Fruit fly (Drosophila melanogaster) whole organism, embryonic: ENCODE measurements around the gene Gr39a.

Experiments
- ATbp ChIP-seq: fragments of 200-800 bp; sonication (Bioruptor generic); optimal IDR thresholded peaks from 2 replicates; lab custom pipeline; 2017; ENCODE audit warnings: missing biosample characterization, mild to moderate bottlenecking, missing genetic modification characterization, missing genetic modification reagents
- Antp ChIP-seq: fragments of 200-800 bp; sonication (Bioruptor generic); optimal IDR thresholded peaks from 3 replicates; lab custom pipeline; 2016; ENCODE audit warnings: missing biosample characterization, missing genetic modification characterization
- BEAF-32 ChIP-seq: fragments of 200-800 bp; sonication (Bioruptor generic); optimal IDR thresholded peaks from 3 replicates; lab custom pipeline; 2017; ENCODE audit warnings: missing biosample characterization, missing genetic modification characterization, mild to moderate bottlenecking, moderate library complexity, missing genetic modification reagents
- CG10274 ChIP-seq: fragments of 200-800 bp; sonication (Bioruptor generic); optimal IDR thresholded peaks from 3 replicates; lab custom pipeline; 2017; ENCODE audit warnings: missing biosample characterization, mild to moderate bottlenecking, missing genetic modification characterization
- CG1233 ChIP-seq: fragments of 200-800 bp; sonication (Bioruptor generic); optimal IDR thresholded peaks from 4 replicates; lab custom pipeline; 2018; ENCODE audit warnings: missing biosample characterization, mild to moderate bottlenecking, missing genetic modification characterization
- CG12769 ChIP-seq: fragments of 200-800 bp; sonication (Bioruptor generic); optimal IDR thresholded peaks from 2 replicates; lab custom pipeline; 2019; ENCODE audit warnings: missing biosample characterization, mild to moderate bottlenecking, missing genetic modification characterization, moderate library complexity
- CG13296 ChIP-seq: fragments of 200-800 bp; sonication (Bioruptor generic); optimal IDR thresholded peaks from 3 replicates; lab custom pipeline; 2018; ENCODE audit warnings: missing biosample characterization, mild to moderate bottlenecking, missing genetic modification characterization
- CG16815 ChIP-seq: fragments of 200-800 bp; sonication (Bioruptor generic); optimal IDR thresholded peaks from 3 replicates; lab custom pipeline; 2017; ENCODE audit warnings: missing biosample characterization, mild to moderate bottlenecking, missing genetic modification characterization
- CG16863 ChIP-seq: fragments of 200-800 bp; sonication (Bioruptor generic); optimal IDR thresholded peaks from 3 replicates; lab custom pipeline; 2016; ENCODE audit warnings: missing biosample characterization, missing genetic modification characterization
- CG34422 ChIP-seq: fragments of 200-800 bp; sonication (Bioruptor generic); IDR thresholded peaks from 3 replicates; pipeline ENCODE4 v1.3.6; 2022; ENCODE audit warnings: missing biosample characterization, missing genetic modification characterization
- CG3838 ChIP-seq: fragments of 200-800 bp; sonication (Bioruptor generic); optimal IDR thresholded peaks from 3 replicates; lab custom pipeline; 2016; ENCODE audit warnings: missing biosample characterization, missing genetic modification characterization
- CG4404 ChIP-seq: fragments of 200-800 bp; sonication (Bioruptor generic); IDR thresholded peaks from 2 replicates; pipeline ENCODE4 v1.3.6; 2022; ENCODE audit warnings: missing biosample characterization, missing genetic modification characterization
- CG5180 ChIP-seq: fragments of 200-800 bp; sonication (Bioruptor generic); optimal IDR thresholded peaks from 3 replicates; lab custom pipeline; 2017; ENCODE audit warnings: missing biosample characterization, missing genetic modification characterization, mild to moderate bottlenecking, moderate library complexity, missing genetic modification reagents
- CG5245 ChIP-seq: fragments of 200-800 bp; sonication (Bioruptor generic); optimal IDR thresholded peaks from 3 replicates; lab custom pipeline; 2016; ENCODE audit warnings: missing biosample characterization, missing genetic modification characterization
- CG8290 ChIP-seq, 3 experiments: fragments of 200-800 bp; sonication (Bioruptor generic); optimal IDR thresholded peaks; 2 replicates each; lab custom pipeline; 2016 to 2019; ENCODE audit warnings: missing biosample characterization in 3 of 3, missing genetic modification characterization in 3 of 3, mild to moderate bottlenecking in 2 of 3, moderate library complexity in 1 of 3
- CG8924 ChIP-seq: fragments of 200-800 bp; optimal IDR thresholded peaks from 3 replicates; lab custom pipeline; 2019; ENCODE audit warnings: missing biosample characterization, mild to moderate bottlenecking, missing genetic modification characterization, moderate library complexity
- CG8944 ChIP-seq: fragments of 200-800 bp; sonication (Bioruptor generic); optimal IDR thresholded peaks from 3 replicates; lab custom pipeline; 2016; ENCODE audit warnings: missing biosample characterization, missing genetic modification characterization
- CG9932 ChIP-seq: fragments of 200-800 bp; sonication (Bioruptor generic); IDR thresholded peaks from 2 replicates; pipeline ENCODE4 v1.3.6; 2022; ENCODE audit warnings: missing biosample characterization, missing genetic modification characterization
- CoRest ChIP-seq: fragments of 200-800 bp; sonication (Bioruptor generic); optimal IDR thresholded peaks from 3 replicates; lab custom pipeline; 2018; ENCODE audit warnings: missing biosample characterization, mild to moderate bottlenecking, missing genetic modification characterization, moderate library complexity
- Dip2 ChIP-seq: fragments of 200-800 bp; sonication (Bioruptor generic); IDR thresholded peaks from 2 replicates; pipeline ENCODE4 v1.3.6; 2022; ENCODE audit warnings: missing biosample characterization, missing genetic modification characterization
- Elba2 ChIP-seq: fragments of 200-800 bp; sonication (Bioruptor generic); optimal IDR thresholded peaks from 3 replicates; lab custom pipeline; 2016; ENCODE audit warnings: missing biosample characterization, missing genetic modification characterization
- Fer1 ChIP-seq: fragments of 200-800 bp; sonication (Bioruptor generic); optimal IDR thresholded peaks from 2 replicates; lab custom pipeline; 2017; ENCODE audit warnings: missing biosample characterization, mild to moderate bottlenecking, missing genetic modification characterization
- Hr3 ChIP-seq: fragments of 200-800 bp; sonication (Bioruptor generic); optimal IDR thresholded peaks from 3 replicates; lab custom pipeline; 2016; ENCODE audit warnings: missing biosample characterization, missing genetic modification characterization
- Hr51 ChIP-seq, 2 experiments: fragments of 200-800 bp; sonication (Bioruptor generic); optimal IDR thresholded peaks; 2 replicates in 1 of 2; 3 replicates in 1 of 2; lab custom pipeline; 2016 to 2018; ENCODE audit warnings: missing biosample characterization in 2 of 2, missing genetic modification characterization in 2 of 2, mild to moderate bottlenecking in 1 of 2, moderate library complexity in 1 of 2
- Jarid2 ChIP-seq: fragments of 200-800 bp; sonication (Bioruptor generic); optimal IDR thresholded peaks from 3 replicates; lab custom pipeline; 2017; ENCODE audit warnings: mild to moderate bottlenecking, missing biosample characterization, missing genetic modification reagents, missing genetic modification characterization
- MBD-R2 ChIP-seq: fragments of 200-800 bp; sonication (Bioruptor generic); IDR thresholded peaks from 2 replicates; pipeline ENCODE4 v1.3.6; 2022; ENCODE audit warnings: missing biosample characterization, missing genetic modification characterization
- Mes4 ChIP-seq: fragments of 200-800 bp; sonication (Bioruptor generic); optimal IDR thresholded peaks from 2 replicates; lab custom pipeline; 2016; ENCODE audit warnings: missing biosample characterization, missing genetic modification characterization
- Nf-YC ChIP-seq: fragments of 200-800 bp; optimal IDR thresholded peaks from 3 replicates; lab custom pipeline; 2019; ENCODE audit warnings: missing biosample characterization, mild to moderate bottlenecking, missing genetic modification characterization, moderate library complexity
- Oaz ChIP-seq: fragments of 200-800 bp; sonication (Bioruptor generic); IDR thresholded peaks from 2 replicates; pipeline ENCODE4 v1.3.6; 2022; ENCODE audit warnings: missing biosample characterization, missing genetic modification characterization
- Six4 ChIP-seq: fragments of 200-800 bp; sonication (Bioruptor generic); optimal IDR thresholded peaks from 2 replicates; lab custom pipeline; 2016; ENCODE audit warnings: missing biosample characterization, missing genetic modification characterization
- Xbp1 ChIP-seq: fragments of 200-800 bp; sonication (Bioruptor generic); optimal IDR thresholded peaks from 3 replicates; lab custom pipeline; 2016; ENCODE audit warnings: missing biosample characterization, mild to moderate bottlenecking, missing genetic modification characterization
- Xrp1 ChIP-seq: fragments of 200-800 bp; sonication (Bioruptor generic); IDR thresholded peaks from 2 replicates; pipeline ENCODE4 v1.3.6; 2022; ENCODE audit warnings: missing biosample characterization, missing genetic modification characterization
- bab2 ChIP-seq: fragments of 200-800 bp; sonication (Bioruptor generic); optimal IDR thresholded peaks from 2 replicates; lab custom pipeline; 2016; ENCODE audit warnings: missing biosample characterization, missing genetic modification characterization
- bcd ChIP-seq: fragments of 200-800 bp; sonication (Bioruptor generic); optimal IDR thresholded peaks from 2 replicates; lab custom pipeline; 2017; ENCODE audit warnings: missing biosample characterization, mild to moderate bottlenecking, missing genetic modification characterization
- ci ChIP-seq: fragments of 200-800 bp; sonication (Bioruptor generic); IDR thresholded peaks from 3 replicates; pipeline ENCODE4 v1.3.6; 2022; ENCODE audit warnings: missing biosample characterization, missing genetic modification characterization
- crp ChIP-seq, 2 experiments: fragments of 200-800 bp; sonication (Bioruptor generic); optimal IDR thresholded peaks; 2 replicates in 1 of 2; 3 replicates in 1 of 2; lab custom pipeline; 2017; ENCODE audit warnings: missing biosample characterization in 2 of 2, missing genetic modification characterization in 2 of 2, mild to moderate bottlenecking in 1 of 2, moderate library complexity in 1 of 2
- dmrt99B ChIP-seq: fragments of 200-800 bp; sonication (Bioruptor generic); optimal IDR thresholded peaks from 2 replicates; lab custom pipeline; 2018; ENCODE audit warnings: missing biosample characterization, mild to moderate bottlenecking, missing genetic modification characterization, moderate library complexity
- ham ChIP-seq: fragments of 200-800 bp; sonication (Bioruptor generic); IDR thresholded peaks from 2 replicates; pipeline ENCODE4 v1.3.6; 2022; ENCODE audit warnings: missing biosample characterization, missing genetic modification characterization
- lilli ChIP-seq: fragments of 200-800 bp; sonication (Bioruptor generic); optimal IDR thresholded peaks from 3 replicates; lab custom pipeline; 2016; ENCODE audit warnings: missing biosample characterization, missing genetic modification characterization
- lola ChIP-seq, 3 experiments: fragments of >200 bp in 2 of 3; fragments of 200-800 bp in 1 of 3; sonication (Bioruptor generic) in 1 of 3; optimal IDR thresholded peaks; 2 replicates each; lab custom pipeline; 2017 to 2019; ENCODE audit warnings: missing biosample characterization in 3 of 3, missing genetic modification characterization in 3 of 3, mild to moderate bottlenecking in 1 of 3, moderate library complexity in 1 of 3
- pho ChIP-seq: fragments of 200-800 bp; sonication (Bioruptor generic); optimal IDR thresholded peaks from 2 replicates; lab custom pipeline; 2016; ENCODE audit warnings: missing biosample characterization, missing genetic modification characterization
- row ChIP-seq: fragments of 200-800 bp; sonication (Bioruptor generic); IDR thresholded peaks from 3 replicates; pipeline ENCODE4 v1.3.6; 2022; ENCODE audit warnings: missing biosample characterization, missing genetic modification characterization
- sc ChIP-seq, 3 experiments: fragments of >200 bp in 2 of 3; fragments of 200-800 bp in 1 of 3; sonication (Bioruptor generic) in 1 of 3; optimal IDR thresholded peaks; 2 replicates in 2 of 3; 3 replicates in 1 of 3; lab custom pipeline; 2017; ENCODE audit warnings: mild to moderate bottlenecking in 1 of 3, missing biosample characterization in 1 of 3, missing genetic modification characterization in 1 of 3, missing genetic modification reagents in 1 of 3
- schlank ChIP-seq: fragments of 200-800 bp; sonication (Bioruptor generic); optimal IDR thresholded peaks from 2 replicates; lab custom pipeline; 2018; ENCODE audit warnings: missing biosample characterization, mild to moderate bottlenecking, missing genetic modification characterization
- sima ChIP-seq: fragments of 200-800 bp; sonication (Bioruptor generic); optimal IDR thresholded peaks from 2 replicates; lab custom pipeline; 2016; ENCODE audit warnings: missing biosample characterization, missing genetic modification characterization
- toy ChIP-seq: fragments of 200-800 bp; sonication (Bioruptor generic); IDR thresholded peaks from 2 replicates; pipeline ENCODE4 v1.3.6; 2022; ENCODE audit warnings: missing biosample characterization, missing genetic modification characterization
- zen2 ChIP-seq: fragments of 200-800 bp; sonication (Bioruptor generic); IDR thresholded peaks from 3 replicates; pipeline ENCODE4 v1.3.6; 2022; ENCODE audit warnings: missing biosample characterization, missing genetic modification characterization; ENCODE audit not compliant: partially characterized antibody
- zfh1 ChIP-seq: fragments of 200-800 bp; sonication (Bioruptor generic); IDR thresholded peaks from 3 replicates; pipeline ENCODE4 v1.3.6; 2022; ENCODE audit warnings: missing biosample characterization, missing genetic modification characterization

Gr39a gene

dm6 chr2L:21310427-21311199 lies 20.1 kb downstream of the Gr39a start, which contains the start of gene crc (continued):
- no peak for TF ChIP-seq Six4 (GFP tag; lab: Kevin White, UChicago)
- TF ChIP-seq Xrp1, result 0 out of 2 replicates have a peak, but pooled peaks have one; percentile 10
- no peak; the same call in 1 of the 2 replicates for TF ChIP-seq CG9932
- TF ChIP-seq row (GFP tag; lab: Robert Waterston, UW), result no peak; the same call in none of the 3 replicates
- no peak for TF ChIP-seq CG13296 (GFP tag; lab: Kevin White, UChicago)
- TF ChIP-seq Fer1 (GFP tag; lab: Kevin White, UChicago), result peak; percentile 44
- no peak for TF ChIP-seq CG5245 (GFP tag; lab: Kevin White, UChicago)
- no peak for TF ChIP-seq CG3838 (GFP tag; lab: Kevin White, UChicago)
- TF ChIP-seq toy (GFP tag; lab: Robert Waterston, UW), result no peak
- no peak for TF ChIP-seq crp (GFP tag; optimal IDR thresholded peaks at IDR 0.05; lab: Kevin White, UChicago)
- TF ChIP-seq dmrt99B (tag; lab: Kevin White, UChicago), result peak; percentile 17
- TF ChIP-seq CG8944, result no peak
- peak; percentile 22 for TF ChIP-seq CG8924
- TF ChIP-seq CG12769 (tag; lab: Kevin White, UChicago), result no peak
- TF ChIP-seq bab2 (GFP tag; lab: Kevin White, UChicago), result no peak
- no peak; the same call in 2 of the 3 replicates for TF ChIP-seq CG34422 (GFP tag; lab: Robert Waterston, UW)
- TF ChIP-seq ATbp (GFP tag; lab: Kevin White, UChicago), result no peak
- TF ChIP-seq Oaz (GFP tag; lab: Robert Waterston, UW), result no peak
- TF ChIP-seq Nf-YC (tag; lab: Kevin White, UChicago), result peak; percentile 10
- no peak for TF ChIP-seq MBD-R2 (GFP tag; lab: Robert Waterston, UW)
- TF ChIP-seq pho (GFP tag; lab: Kevin White, UChicago), result no peak
- TF ChIP-seq CG16815 (GFP tag; lab: Kevin White, UChicago), result no peak
- TF ChIP-seq lilli, result peak; percentile 29
- no peak for TF ChIP-seq CG4404 (GFP tag; lab: Robert Waterston, UW)
- TF ChIP-seq ham (GFP tag; lab: Robert Waterston, UW), result no peak
- TF ChIP-seq zfh1 (GFP tag; lab: Robert Waterston, UW), result no peak
- TF ChIP-seq CG5180 (GFP tag; lab: Kevin White, UChicago), result no peak
- no peak for TF ChIP-seq CG8290 (GFP tag; optimal IDR thresholded peaks at IDR 0.05; lab: Kevin White, UChicago)
- peak in 1 of 2 experiments; percentile 21 for TF ChIP-seq CG8290 (tag; optimal IDR thresholded peaks at IDR 0.05; lab: Kevin White, UChicago)
- no peak for TF ChIP-seq sc (optimal IDR thresholded peaks at IDR 0.05; lab: Kevin White, UChicago)
- no peak for TF ChIP-seq sc (GFP tag; optimal IDR thresholded peaks at IDR 0.05; lab: Kevin White, UChicago)
- TF ChIP-seq lola (GFP tag; optimal IDR thresholded peaks at IDR 0.05; lab: Kevin White, UChicago), result peak in 1 of 3 experiments; percentile 57
- no peak for TF ChIP-seq zen2 (GFP tag; lab: Robert Waterston, UW)
- no peak for TF ChIP-seq CG16863 (GFP tag; lab: Kevin White, UChicago)
- TF ChIP-seq schlank (tag; lab: Kevin White, UChicago), result no peak
- TF ChIP-seq BEAF-32 (GFP tag; lab: Kevin White, UChicago), result peak; percentile 71
- peak; percentile 23 for TF ChIP-seq Elba2
- TF ChIP-seq Antp (GFP tag; lab: Kevin White, UChicago), result no peak
- no peak for TF ChIP-seq CoRest (tag; lab: Kevin White, UChicago)
- TF ChIP-seq Hr51 (GFP tag; optimal IDR thresholded peaks at IDR 0.05; lab: Kevin White, UChicago), result no peak
- TF ChIP-seq CG10274, result no peak
- no peak for TF ChIP-seq Dip2 (GFP tag; lab: Robert Waterston, UW)
- TF ChIP-seq Mes4 (GFP tag; lab: Kevin White, UChicago), result no peak
- TF ChIP-seq sima (GFP tag; lab: Kevin White, UChicago), result no peak
- no peak for TF ChIP-seq CG1233 (GFP tag; lab: Kevin White, UChicago)
- TF ChIP-seq ci (GFP tag; lab: Robert Waterston, UW), result no peak
- TF ChIP-seq Jarid2 (GFP tag; lab: Kevin White, UChicago), result peak; percentile 56
- TF ChIP-seq bcd (GFP tag; lab: Kevin White, UChicago), result no peak
- no peak for TF ChIP-seq Hr3 (GFP tag; lab: Kevin White, UChicago)
- TF ChIP-seq Xbp1, result peak; percentile 49
